Fruit fly (Drosophila melanogaster) whole organism, embryonic: ENCODE data around the gene CG11695.
A peak's percentile ranks its signal among the peaks of the same experiment; 100 is the strongest.

Source experiments
- Asciz ChIP-seq: fragments of 200-800 bp; sonication (Bioruptor generic); optimal IDR thresholded peaks from 2 replicates; lab custom pipeline; 2017; ENCODE audit warnings: missing biosample characterization, mild to moderate bottlenecking, missing genetic modification characterization, missing genetic modification reagents
- Awh ChIP-seq: fragments of 200-800 bp; sonication (Bioruptor generic); IDR thresholded peaks from 2 replicates; pipeline ENCODE4, ENCODE4 v1.3.6; 2022; ENCODE audit warnings: missing biosample characterization, missing genetic modification characterization
- CG1024 ChIP-seq: fragments of 200-800 bp; sonication (Bioruptor generic); IDR thresholded peaks from 2 replicates; pipeline ENCODE4 v1.3.6; 2022; ENCODE audit warnings: missing biosample characterization, missing genetic modification characterization
- CG11695 ChIP-seq: fragments of 200-800 bp; sonication (Bioruptor generic); IDR thresholded peaks from 3 replicates; pipeline ENCODE4 v1.3.6; 2022; ENCODE audit warnings: missing biosample characterization, missing genetic modification characterization
- CG11696 ChIP-seq: fragments of 200-800 bp; sonication (Bioruptor generic); IDR thresholded peaks from 2 replicates; pipeline ENCODE4 v1.3.6; 2022; ENCODE audit warnings: missing biosample characterization, missing genetic modification characterization
- CG12391 ChIP-seq: fragments of 200-800 bp; sonication (Bioruptor generic); optimal IDR thresholded peaks from 3 replicates; lab custom pipeline; 2018; ENCODE audit warnings: missing biosample characterization, mild to moderate bottlenecking, missing genetic modification characterization, moderate library complexity
- CG12659 ChIP-seq: fragments of 200-800 bp; sonication (Bioruptor generic); optimal IDR thresholded peaks from 3 replicates; lab custom pipeline; 2017; ENCODE audit warnings: mild to moderate bottlenecking, missing biosample characterization, missing genetic modification reagents, missing genetic modification characterization
- CG13424 ChIP-seq: fragments of 200-800 bp; sonication (Bioruptor generic); optimal IDR thresholded peaks from 2 replicates; lab custom pipeline; 2019; ENCODE audit warnings: missing biosample characterization, mild to moderate bottlenecking, missing genetic modification characterization, moderate library complexity
- CG15011 ChIP-seq: fragments of 200-800 bp; sonication (Bioruptor generic); optimal IDR thresholded peaks from 3 replicates; lab custom pipeline; 2018; ENCODE audit warnings: missing biosample characterization, mild to moderate bottlenecking, missing genetic modification characterization
- CG15269 ChIP-seq: fragments of 200-800 bp; sonication (Bioruptor generic); optimal IDR thresholded peaks from 2 replicates; lab custom pipeline; 2018; ENCODE audit warnings: missing biosample characterization, mild to moderate bottlenecking, missing genetic modification characterization, moderate library complexity
- CG1647 ChIP-seq: fragments of 200-800 bp; sonication (Bioruptor generic); optimal IDR thresholded peaks from 3 replicates; lab custom pipeline; 2016; ENCODE audit warnings: missing biosample characterization, missing genetic modification characterization
- CG16813 ChIP-seq: fragments of 200-800 bp; sonication (Bioruptor generic); IDR thresholded peaks from 3 replicates; pipeline ENCODE4 v1.3.6; 2022; ENCODE audit warnings: missing biosample characterization, missing genetic modification characterization; ENCODE audit not compliant: partially characterized antibody
- CG16863 ChIP-seq: fragments of 200-800 bp; sonication (Bioruptor generic); optimal IDR thresholded peaks from 3 replicates; lab custom pipeline; 2016; ENCODE audit warnings: missing biosample characterization, missing genetic modification characterization
- CG17359 ChIP-seq: fragments of 200-800 bp; sonication (Bioruptor generic); optimal IDR thresholded peaks from 3 replicates; lab custom pipeline; 2018; ENCODE audit warnings: missing biosample characterization, mild to moderate bottlenecking, missing genetic modification characterization, moderate library complexity
- CG17385 ChIP-seq: fragments of 200-800 bp; sonication (Bioruptor generic); optimal IDR thresholded peaks from 3 replicates; lab custom pipeline; 2018; ENCODE audit warnings: missing biosample characterization, mild to moderate bottlenecking, missing genetic modification characterization
- CG2120 ChIP-seq: fragments of 200-800 bp; sonication (Bioruptor generic); optimal IDR thresholded peaks from 3 replicates; lab custom pipeline; 2016; ENCODE audit warnings: missing biosample characterization, missing genetic modification characterization
- CG2678 ChIP-seq: fragments of 200-800 bp; sonication (Bioruptor generic); optimal IDR thresholded peaks from 3 replicates; lab custom pipeline; 2019; ENCODE audit warnings: missing biosample characterization, mild to moderate bottlenecking, missing genetic modification characterization, moderate library complexity
- CG31388 ChIP-seq: fragments of 200-800 bp; sonication (Bioruptor generic); optimal IDR thresholded peaks from 2 replicates; lab custom pipeline; 2016; ENCODE audit warnings: missing biosample characterization, missing genetic modification characterization
- CG32772 ChIP-seq: fragments of 200-800 bp; sonication (Bioruptor generic); IDR thresholded peaks from 2 replicates; pipeline ENCODE4 v1.3.6; 2022; ENCODE audit warnings: missing biosample characterization, missing genetic modification characterization
- CG42726 ChIP-seq: fragments of 200-800 bp; sonication (Bioruptor generic); IDR thresholded peaks from 2 replicates; pipeline ENCODE4 v1.3.6; 2022; ENCODE audit warnings: missing biosample characterization, missing genetic modification characterization; ENCODE audit not compliant: partially characterized antibody
- CG43689 ChIP-seq: fragments of 200-800 bp; sonication (Bioruptor generic); IDR thresholded peaks from 2 replicates; pipeline ENCODE4 v1.3.6; 2022; ENCODE audit warnings: missing biosample characterization, missing genetic modification characterization
- CoRest ChIP-seq: fragments of 200-800 bp; sonication (Bioruptor generic); optimal IDR thresholded peaks from 3 replicates; lab custom pipeline; 2018; ENCODE audit warnings: missing biosample characterization, mild to moderate bottlenecking, missing genetic modification characterization, moderate library complexity
- D19B ChIP-seq: fragments of 200-800 bp; sonication (Bioruptor generic); optimal IDR thresholded peaks from 2 replicates; lab custom pipeline; 2017; ENCODE audit warnings: missing biosample characterization, mild to moderate bottlenecking, missing genetic modification characterization
- Dek ChIP-seq: fragments of 200-800 bp; sonication (Bioruptor generic); optimal IDR thresholded peaks from 3 replicates; lab custom pipeline; 2019; ENCODE audit warnings: missing biosample characterization, mild to moderate bottlenecking, missing genetic modification characterization, moderate library complexity
- Dip2 ChIP-seq: fragments of 200-800 bp; sonication (Bioruptor generic); IDR thresholded peaks from 2 replicates; pipeline ENCODE4 v1.3.6; 2022; ENCODE audit warnings: missing biosample characterization, missing genetic modification characterization
- E2f2 ChIP-seq: fragments of 200-800 bp; sonication (Bioruptor generic); IDR thresholded peaks from 2 replicates; pipeline ENCODE4 v1.3.6; 2022; ENCODE audit warnings: missing biosample characterization, missing genetic modification characterization
- Gug ChIP-seq: fragments of 200-800 bp; sonication (Bioruptor generic); IDR thresholded peaks from 4 replicates; pipeline ENCODE4 v1.3.6; 2022; ENCODE audit warnings: missing biosample characterization, missing genetic modification characterization
- Kr ChIP-seq: fragments of 200-800 bp; sonication (Bioruptor generic); optimal IDR thresholded peaks from 2 replicates; lab custom pipeline; 2017; ENCODE audit warnings: missing biosample characterization, mild to moderate bottlenecking, missing genetic modification characterization
- NK7.1 ChIP-seq: fragments of 200-800 bp; sonication (Bioruptor generic); optimal IDR thresholded peaks from 3 replicates; lab custom pipeline; 2016; ENCODE audit warnings: missing biosample characterization, missing genetic modification characterization
- Six4 ChIP-seq: fragments of 200-800 bp; sonication (Bioruptor generic); optimal IDR thresholded peaks from 2 replicates; lab custom pipeline; 2016; ENCODE audit warnings: missing biosample characterization, missing genetic modification characterization
- Spps ChIP-seq: fragments of 200-800 bp; sonication (Bioruptor generic); optimal IDR thresholded peaks from 2 replicates; lab custom pipeline; 2018; ENCODE audit warnings: missing biosample characterization, mild to moderate bottlenecking, missing genetic modification characterization
- Sry-δ ChIP-seq: fragments of 200-800 bp; sonication (Bioruptor generic); optimal IDR thresholded peaks from 2 replicates; lab custom pipeline; 2016; ENCODE audit warnings: missing biosample characterization, missing genetic modification characterization
- az2 ChIP-seq: fragments of 200-800 bp; sonication (Bioruptor generic); optimal IDR thresholded peaks from 3 replicates; lab custom pipeline; 2016; ENCODE audit warnings: missing biosample characterization, missing genetic modification characterization
- bsh ChIP-seq, 2 experiments: fragments of 200-800 bp; sonication (Bioruptor generic); optimal IDR thresholded peaks; 2 replicates each; lab custom pipeline; 2017 to 2018; ENCODE audit warnings: mild to moderate bottlenecking in 2 of 2, missing biosample characterization in 2 of 2, missing genetic modification characterization in 2 of 2, moderate library complexity in 1 of 2
- corto ChIP-seq: fragments of 200-800 bp; sonication (Bioruptor generic); optimal IDR thresholded peaks from 2 replicates; lab custom pipeline; 2016; ENCODE audit warnings: missing biosample characterization, mild to moderate bottlenecking, missing genetic modification characterization, moderate library complexity
- dysf ChIP-seq: fragments of 200-800 bp; sonication (Bioruptor generic); IDR thresholded peaks from 3 replicates; pipeline ENCODE4 v1.3.6; 2022; ENCODE audit warnings: missing biosample characterization, missing genetic modification characterization
- fd64A ChIP-seq: fragments of 200-800 bp; sonication (Bioruptor generic); optimal IDR thresholded peaks from 3 replicates; lab custom pipeline; 2018; ENCODE audit warnings: missing biosample characterization, mild to moderate bottlenecking, missing genetic modification characterization
- ftz-f1 ChIP-seq: fragments of 200-800 bp; sonication (Bioruptor generic); optimal IDR thresholded peaks from 2 replicates; lab custom pipeline; 2016; ENCODE audit warnings: missing biosample characterization, missing genetic modification characterization
- grn ChIP-seq: fragments of 200-800 bp; sonication (Bioruptor generic); optimal IDR thresholded peaks from 3 replicates; lab custom pipeline; 2017; ENCODE audit warnings: missing biosample characterization, missing genetic modification characterization
- her ChIP-seq: fragments of 200-800 bp; sonication (Bioruptor generic); optimal IDR thresholded peaks from 2 replicates; lab custom pipeline; 2016; ENCODE audit warnings: missing biosample characterization, missing genetic modification characterization
- lab ChIP-seq: fragments of 200-800 bp; sonication (Bioruptor generic); optimal IDR thresholded peaks from 3 replicates; lab custom pipeline; 2017; ENCODE audit warnings: missing biosample characterization, missing genetic modification characterization, mild to moderate bottlenecking, moderate library complexity, missing genetic modification reagents
- nom ChIP-seq: fragments of 200-800 bp; sonication (Bioruptor generic); optimal IDR thresholded peaks from 2 replicates; lab custom pipeline; 2017; ENCODE audit warnings: missing biosample characterization, missing genetic modification characterization, mild to moderate bottlenecking, moderate library complexity, missing genetic modification reagents
- onecut ChIP-seq: fragments of 200-800 bp; sonication (Bioruptor generic); IDR thresholded peaks from 2 replicates; pipeline ENCODE4 v1.3.6; 2022; ENCODE audit warnings: missing biosample characterization, missing genetic modification characterization
- otp ChIP-seq: fragments of 200-800 bp; sonication (Bioruptor generic); IDR thresholded peaks from 3 replicates; pipeline ENCODE4, ENCODE4 v1.3.6; 2022; ENCODE audit warnings: missing biosample characterization, missing genetic modification characterization
- rib ChIP-seq: fragments of 200-800 bp; sonication (Bioruptor generic); IDR thresholded peaks from 2 replicates; pipeline ENCODE4 v1.3.6; 2022; ENCODE audit warnings: missing biosample characterization, missing genetic modification characterization
- row ChIP-seq: fragments of 200-800 bp; sonication (Bioruptor generic); IDR thresholded peaks from 3 replicates; pipeline ENCODE4 v1.3.6; 2022; ENCODE audit warnings: missing biosample characterization, missing genetic modification characterization
- sqz ChIP-seq: fragments of 200-800 bp; sonication (Bioruptor generic); optimal IDR thresholded peaks from 3 replicates; lab custom pipeline; 2018; ENCODE audit warnings: missing biosample characterization, mild to moderate bottlenecking, missing genetic modification characterization
- stwl ChIP-seq: fragments of 200-800 bp; sonication (Bioruptor generic); optimal IDR thresholded peaks from 3 replicates; lab custom pipeline; 2018; ENCODE audit warnings: missing biosample characterization, mild to moderate bottlenecking, missing genetic modification characterization, moderate library complexity
- tgo ChIP-seq: fragments of 200-800 bp; sonication (Bioruptor generic); IDR thresholded peaks from 3 replicates; pipeline ENCODE4 v1.3.6; 2022; ENCODE audit warnings: missing biosample characterization, missing genetic modification characterization
- vnd ChIP-seq: fragments of 200-800 bp; sonication (Bioruptor generic); IDR thresholded peaks from 3 replicates; pipeline ENCODE4 v1.3.6; 2022; ENCODE audit warnings: missing biosample characterization, missing genetic modification characterization; ENCODE audit not compliant: partially characterized antibody
- zen2 ChIP-seq: fragments of 200-800 bp; sonication (Bioruptor generic); IDR thresholded peaks from 3 replicates; pipeline ENCODE4 v1.3.6; 2022; ENCODE audit warnings: missing biosample characterization, missing genetic modification characterization; ENCODE audit not compliant: partially characterized antibody

CG11695 gene

dm6 chrX:11555070-11555469 lies 21.6 kb upstream of the CG11695 start (continued):
- TF ChIP-seq CG1024 (GFP tag; lab: Robert Waterston, UW) (no peak), bsh (GFP tag; optimal IDR thresholded peaks at IDR 0.05; lab: Kevin White, UChicago) (peak in 1 of 2 experiments; percentile 12), vnd (GFP tag; lab: Robert Waterston, UW) (no peak), CG2678 (peak; percentile 21), otp (no peak), Dip2 (GFP tag; lab: Robert Waterston, UW) (no peak), NK7.1 (GFP tag; lab: Kevin White, UChicago) (no peak), CG12391 (peak; percentile 2), Six4 (GFP tag; lab: Kevin White, UChicago) (no peak), CG17359 (tag; lab: Kevin White, UChicago) (peak; percentile 5), her (GFP tag; lab: Kevin White, UChicago) (no peak), row (GFP tag; lab: Robert Waterston, UW) (no peak), CG15011 (no peak), CG42726 (GFP tag; lab: Robert Waterston, UW) (no peak), Spps (tag; lab: Kevin White, UChicago) (no peak), lab (GFP tag; lab: Kevin White, UChicago) (peak; percentile 7), grn (no peak), stwl (tag; lab: Kevin White, UChicago) (peak; percentile 25), onecut (GFP tag; lab: Robert Waterston, UW) (no peak), CoRest (tag; lab: Kevin White, UChicago) (no peak), E2f2 (peak; percentile 11; the same call in 1 of the 2 replicates), D19B (no peak), fd64A (GFP tag; lab: Kevin White, UChicago) (no peak), Sry-δ (GFP tag; lab: Kevin White, UChicago) (no peak), dysf (GFP tag; lab: Robert Waterston, UW) (no peak), ftz-f1 (GFP tag; lab: Kevin White, UChicago) (no peak), zen2 (GFP tag; lab: Robert Waterston, UW) (no peak), rib (GFP tag; lab: Robert Waterston, UW) (no peak), CG1647 (GFP tag; lab: Kevin White, UChicago) (no peak), CG13424 (tag; lab: Kevin White, UChicago) (peak; percentile 0), CG43689 (GFP tag; lab: Robert Waterston, UW) (no peak), Gug (GFP tag; lab: Robert Waterston, UW) (no peak), Kr (GFP tag; lab: Kevin White, UChicago) (no peak), CG15269 (tag; lab: Kevin White, UChicago) (peak; percentile 24), az2 (no peak), Dek (tag; lab: Kevin White, UChicago) (no peak), CG17385 (GFP tag; lab: Kevin White, UChicago) (no peak), CG12659 (GFP tag; lab: Kevin White, UChicago) (no peak), CG11695 (GFP tag; lab: Robert Waterston, UW) (no peak), CG16863 (GFP tag; lab: Kevin White, UChicago) (no peak), tgo (GFP tag; lab: Robert Waterston, UW) (no peak), sqz (GFP tag; lab: Kevin White, UChicago) (no peak), Asciz (GFP tag; lab: Kevin White, UChicago) (no peak), corto (GFP tag; lab: Kevin White, UChicago) (no peak), CG11696 (GFP tag; lab: Robert Waterston, UW) (0 out of 2 replicates have a peak, but pooled peaks have one; percentile 47), nom (GFP tag; lab: Kevin White, UChicago) (peak; percentile 53), CG2120 (GFP tag; lab: Kevin White, UChicago) (no peak), Awh (GFP tag; lab: Robert Waterston, UW) (no peak), CG32772 (GFP tag; lab: Robert Waterston, UW) (no peak), CG16813 (GFP tag; lab: Robert Waterston, UW) (no peak), CG31388 (GFP tag; lab: Kevin White, UChicago) (no peak)
